Worm (Caenorhabditis elegans): ENCODE results near the gene Y26G10.5.

Y26G10.5 gene

ce11 chrV:17700728-17701262, at the start of gene Y26G10.5, which contains the start of gene srh-32:
TSS of gene Y26G10.5 (minus strand) at chrV:17700828.
TSS of gene srh-32 (plus strand) at chrV:17701212.
- TF ChIP-seq egl-27 (tag; optimal IDR thresholded peaks at IDR 0.05): no peak
- no peak for TF ChIP-seq F13H6.1 (tag; optimal IDR thresholded peaks at IDR 0.05)
- no peak for TF ChIP-seq nhr-21 (tag; optimal IDR thresholded peaks at IDR 0.05)
- TF ChIP-seq ztf-4 (tag; optimal IDR thresholded peaks at IDR 0.05): no peak
- no peak for TF ChIP-seq aly-2 (tag; optimal IDR thresholded peaks at IDR 0.05)
- TF ChIP-seq nhr-6 (tag; optimal IDR thresholded peaks at IDR 0.05): no peak
- TF ChIP-seq R02D3.7 (tag; optimal IDR thresholded peaks at IDR 0.05): no peak
- TF ChIP-seq zag-1 (tag; optimal IDR thresholded peaks at IDR 0.05): no peak
- TF ChIP-seq nhr-23 (tag; optimal IDR thresholded peaks at IDR 0.05): no peak

- TF ChIP-seq fos-1 (tag; optimal IDR thresholded peaks at IDR 0.05) (no peak), sem-4 (tag; optimal IDR thresholded peaks at IDR 0.05) (peak; percentile 5), sma-9 (GFP tag; optimal IDR thresholded peaks at IDR 0.05) (peak; percentile 45), sma-9 (tag; optimal IDR thresholded peaks at IDR 0.05) (no peak), F13H6.1 (tag; optimal IDR thresholded peaks at IDR 0.05) (peak; percentile 33), nhr-10 (tag; optimal IDR thresholded peaks at IDR 0.05) (no peak), mdl-1 (tag; optimal IDR thresholded peaks at IDR 0.05) (peak in 1 of 2 experiments; percentile 5)
Observed at ce11 chrV:17749181-17749580, 48.6 kb upstream of the Y26G10.5 start, which contains the start of gene R12G8.1. TSS of gene R12G8.1 (minus strand) at chrV:17749243.

DNA sequence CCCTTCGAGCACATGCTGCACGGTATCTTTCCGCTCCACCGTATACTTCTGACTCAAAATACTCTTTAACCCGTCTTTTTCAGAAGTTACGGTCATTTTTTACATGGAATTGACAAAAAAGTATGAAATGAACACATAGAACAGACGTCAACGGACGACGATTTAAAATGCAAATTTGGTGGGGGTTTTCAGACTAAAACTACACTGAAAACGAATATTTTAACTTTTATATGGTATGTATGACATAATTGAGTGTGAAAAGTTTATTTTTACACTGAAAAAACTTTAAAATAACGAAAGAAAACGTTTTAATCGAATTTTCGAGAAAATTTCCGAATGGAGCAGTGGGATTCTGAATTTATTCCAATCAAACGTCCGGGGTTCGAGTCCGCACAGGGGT, 46.3 kb upstream of the Y26G10.5 start, which contains the start of gene twk-36:
Gene twk-36, minus strand, starts transcription at position 101 of the 400 bp plus-strand sequence.
- no peak for TF ChIP-seq nhr-25 (tag; optimal IDR thresholded peaks at IDR 0.05)
- TF ChIP-seq dmd-4 (tag; optimal IDR thresholded peaks at IDR 0.05): no peak
- no peak for TF ChIP-seq egl-27 (tag; optimal IDR thresholded peaks at IDR 0.05)
- TF ChIP-seq peb-1 (tag; optimal IDR thresholded peaks at IDR 0.05): no peak
- no peak for TF ChIP-seq F13H6.1 (tag; optimal IDR thresholded peaks at IDR 0.05)
- TF ChIP-seq gmeb-1 (tag; optimal IDR thresholded peaks at IDR 0.05): no peak
- TF ChIP-seq ztf-4 (tag; optimal IDR thresholded peaks at IDR 0.05): no peak
- no peak for TF ChIP-seq unc-55 (GFP tag; optimal IDR thresholded peaks at IDR 0.05)
- TF ChIP-seq skn-1 (tag; optimal IDR thresholded peaks at IDR 0.05): no peak
- no peak for TF ChIP-seq zag-1 (tag; optimal IDR thresholded peaks at IDR 0.05)
- TF ChIP-seq Y55F3AM.14 (GFP tag; optimal IDR thresholded peaks at IDR 0.05): no peak
- no peak for TF ChIP-seq elt-3 (tag; optimal IDR thresholded peaks at IDR 0.05)
- TF ChIP-seq lsy-2 (tag; optimal IDR thresholded peaks at IDR 0.05): no peak
- no peak for TF ChIP-seq elt-1 (tag; optimal IDR thresholded peaks at IDR 0.05)
- TF ChIP-seq ama-1 (optimal IDR thresholded peaks at IDR 0.05): no peak
- TF ChIP-seq blmp-1 (tag; optimal IDR thresholded peaks at IDR 0.05; ENCODE audit: insufficient read depth): no peak
- TF ChIP-seq mdl-1 (tag; optimal IDR thresholded peaks at IDR 0.05): no peak

DNA sequence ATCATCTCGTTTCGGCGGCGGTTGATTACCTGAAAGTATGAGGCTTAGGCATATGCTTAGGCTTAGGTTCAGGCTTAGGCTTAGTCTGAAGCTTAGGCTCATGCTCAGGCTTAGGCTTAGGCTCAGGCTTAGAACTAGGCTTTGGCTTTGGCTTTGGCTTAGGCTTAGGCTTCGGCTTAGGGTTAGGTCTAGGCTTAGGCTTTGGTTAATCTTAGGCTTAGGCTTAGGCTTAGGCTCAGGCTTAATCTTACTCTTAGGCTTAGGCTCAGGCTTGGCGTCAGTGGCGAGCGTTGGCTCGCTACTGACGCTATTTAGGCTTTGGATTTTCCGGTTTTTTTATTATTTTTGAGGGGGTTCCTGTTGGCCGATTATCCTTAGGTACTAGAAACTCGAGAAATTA, 43.2 kb upstream of the Y26G10.5 start:
- no peak for TF ChIP-seq nhr-237 (tag; optimal IDR thresholded peaks at IDR 0.05)
- TF ChIP-seq fos-1 (tag; optimal IDR thresholded peaks at IDR 0.05): no peak
- no peak for TF ChIP-seq skn-1 (tag; optimal IDR thresholded peaks at IDR 0.05)
- no peak for TF ChIP-seq mab-5 (tag; optimal IDR thresholded peaks at IDR 0.05)
- no peak for TF ChIP-seq nhr-12 (tag; optimal IDR thresholded peaks at IDR 0.05)
- TF ChIP-seq elt-3 (tag; optimal IDR thresholded peaks at IDR 0.05): no peak
- TF ChIP-seq lin-13 (GFP tag; optimal IDR thresholded peaks at IDR 0.05): no peak
- TF ChIP-seq nhr-10 (tag; optimal IDR thresholded peaks at IDR 0.05): no peak
- TF ChIP-seq ceh-16 (tag; optimal IDR thresholded peaks at IDR 0.05): no peak
- no peak for TF ChIP-seq sem-4 (tag; optimal IDR thresholded peaks at IDR 0.05)
- no peak for TF ChIP-seq nhr-11 (tag; optimal IDR thresholded peaks at IDR 0.05)
- no peak for TF ChIP-seq ztf-4 (tag; optimal IDR thresholded peaks at IDR 0.05)
- no peak for TF ChIP-seq Y55F3AM.14 (GFP tag; optimal IDR thresholded peaks at IDR 0.05)
- TF ChIP-seq alr-1 (tag; optimal IDR thresholded peaks at IDR 0.05): no peak
- TF ChIP-seq gmeb-1 (tag; optimal IDR thresholded peaks at IDR 0.05): no peak
- no peak for TF ChIP-seq ama-1 (optimal IDR thresholded peaks at IDR 0.05)

DNA sequence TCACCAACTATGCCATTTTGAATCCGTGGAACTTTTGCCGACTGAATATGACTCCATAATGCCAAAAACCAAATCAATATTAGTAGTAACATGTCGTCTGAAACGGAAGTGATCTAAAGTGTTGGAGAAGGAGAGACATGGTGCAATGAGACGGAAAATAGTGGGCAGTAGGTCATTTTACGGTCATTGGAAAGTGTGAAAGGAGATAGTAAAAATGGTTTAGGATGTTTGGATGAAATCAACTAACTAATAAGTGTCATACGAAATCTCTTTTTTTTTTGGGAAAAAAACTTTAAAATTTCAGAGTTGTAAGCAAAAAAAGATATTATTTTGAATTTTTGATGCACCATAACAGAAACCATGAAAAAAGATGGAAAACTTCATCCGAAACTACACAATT, 39.2 kb upstream of the Y26G10.5 start, which contains the start of gene cutl-4:
Gene cutl-4, minus strand, starts transcription at position 101 of the 400 bp plus-strand sequence.
- TF ChIP-seq elt-1 (tag; optimal IDR thresholded peaks at IDR 0.05): no peak
- no peak for TF ChIP-seq snpc-4 (tag; optimal IDR thresholded peaks at IDR 0.05)
- TF ChIP-seq lsy-2 (tag; optimal IDR thresholded peaks at IDR 0.05): no peak
- TF ChIP-seq gmeb-1 (tag; optimal IDR thresholded peaks at IDR 0.05): no peak
- no peak for TF ChIP-seq ztf-1 (GFP tag; conservative IDR thresholded peaks at IDR 0.05)
- no peak for TF ChIP-seq lin-39 (tag; optimal IDR thresholded peaks at IDR 0.05)
- TF ChIP-seq peb-1 (tag; optimal IDR thresholded peaks at IDR 0.05): no peak
